Fruit fly (Drosophila melanogaster) whole organism, embryonic: ENCODE results near the gene her.

ENCODE experiments used
- Awh ChIP-seq: fragments of 200-800 bp; sonication (Bioruptor generic); IDR thresholded peaks from 2 replicates; pipeline ENCODE4, ENCODE4 v1.3.6; 2022; ENCODE audit warnings: missing biosample characterization, missing genetic modification characterization
- CG12155 ChIP-seq: fragments of 200-800 bp; sonication (Bioruptor generic); optimal IDR thresholded peaks from 3 replicates; lab custom pipeline; 2016; ENCODE audit warnings: missing biosample characterization, missing genetic modification characterization
- CG12769 ChIP-seq: fragments of 200-800 bp; sonication (Bioruptor generic); optimal IDR thresholded peaks from 2 replicates; lab custom pipeline; 2019; ENCODE audit warnings: missing biosample characterization, mild to moderate bottlenecking, missing genetic modification characterization, moderate library complexity
- CG14441 ChIP-seq: fragments of 200-800 bp; sonication (Bioruptor generic); IDR thresholded peaks from 2 replicates; pipeline ENCODE4 v1.3.6; 2022; ENCODE audit warnings: missing biosample characterization, missing genetic modification characterization
- CG14667 ChIP-seq: fragments of 200-800 bp; sonication (Bioruptor generic); IDR thresholded peaks from 2 replicates; pipeline ENCODE4 v1.3.6; 2022; ENCODE audit warnings: missing biosample characterization, missing genetic modification characterization
- CG15269 ChIP-seq: fragments of 200-800 bp; sonication (Bioruptor generic); optimal IDR thresholded peaks from 2 replicates; lab custom pipeline; 2018; ENCODE audit warnings: missing biosample characterization, mild to moderate bottlenecking, missing genetic modification characterization, moderate library complexity
- CG17328 ChIP-seq: fragments of 200-800 bp; sonication (Bioruptor generic); IDR thresholded peaks from 2 replicates; pipeline ENCODE4 v1.3.6; 2022; ENCODE audit warnings: missing biosample characterization, missing genetic modification characterization
- CG18262 ChIP-seq: fragments of 200-800 bp; optimal IDR thresholded peaks from 3 replicates; lab custom pipeline; 2019; ENCODE audit warnings: missing biosample characterization, mild to moderate bottlenecking, missing genetic modification characterization, moderate library complexity
- CG2116 ChIP-seq: fragments of 200-800 bp; sonication (Bioruptor generic); optimal IDR thresholded peaks from 3 replicates; lab custom pipeline; 2018; ENCODE audit warnings: missing biosample characterization, mild to moderate bottlenecking, missing genetic modification characterization
- CG2712 ChIP-seq: fragments of 200-800 bp; optimal IDR thresholded peaks from 3 replicates; lab custom pipeline; 2019; ENCODE audit warnings: missing biosample characterization, mild to moderate bottlenecking, missing genetic modification characterization, moderate library complexity
- CG31388 ChIP-seq: fragments of 200-800 bp; sonication (Bioruptor generic); optimal IDR thresholded peaks from 2 replicates; lab custom pipeline; 2016; ENCODE audit warnings: missing biosample characterization, missing genetic modification characterization
- CG33213 ChIP-seq: fragments of 200-800 bp; sonication (Bioruptor generic); optimal IDR thresholded peaks from 3 replicates; lab custom pipeline; 2016; ENCODE audit warnings: missing biosample characterization, missing genetic modification characterization
- CG43689 ChIP-seq: fragments of 200-800 bp; sonication (Bioruptor generic); IDR thresholded peaks from 2 replicates; pipeline ENCODE4 v1.3.6; 2022; ENCODE audit warnings: missing biosample characterization, missing genetic modification characterization
- CG4707 ChIP-seq: fragments of 200-800 bp; sonication (Bioruptor generic); optimal IDR thresholded peaks from 2 replicates; lab custom pipeline; 2018; ENCODE audit warnings: missing biosample characterization, mild to moderate bottlenecking, missing genetic modification characterization, moderate library complexity
- CG4820 ChIP-seq: fragments of 200-800 bp; sonication (Bioruptor generic); optimal IDR thresholded peaks from 3 replicates; lab custom pipeline; 2016; ENCODE audit warnings: missing biosample characterization, missing genetic modification characterization
- CG4854 ChIP-seq: fragments of 200-800 bp; sonication (Bioruptor generic); optimal IDR thresholded peaks from 2 replicates; lab custom pipeline; 2016; ENCODE audit warnings: missing biosample characterization, missing genetic modification characterization, inconsistent platforms
- CG6689 ChIP-seq: fragments of 200-800 bp; sonication (Bioruptor generic); IDR thresholded peaks from 2 replicates; pipeline ENCODE4 v1.3.6; 2022; ENCODE audit warnings: missing biosample characterization, missing genetic modification characterization
- CG6813 ChIP-seq: fragments of 200-800 bp; sonication (Bioruptor generic); optimal IDR thresholded peaks from 2 replicates; lab custom pipeline; 2017; ENCODE audit warnings: missing biosample characterization, missing genetic modification characterization, mild to moderate bottlenecking, moderate library complexity, missing genetic modification reagents
- CG7987 ChIP-seq: fragments of 200-800 bp; sonication (Bioruptor generic); optimal IDR thresholded peaks from 2 replicates; lab custom pipeline; 2018; ENCODE audit warnings: missing biosample characterization, mild to moderate bottlenecking, missing genetic modification characterization, moderate library complexity
- CG9727 ChIP-seq: fragments of 200-800 bp; sonication (Bioruptor generic); optimal IDR thresholded peaks from 3 replicates; lab custom pipeline; 2017; ENCODE audit warnings: missing biosample characterization, mild to moderate bottlenecking, missing genetic modification characterization
- CHES-1-like ChIP-seq: fragments of 200-800 bp; sonication (Bioruptor generic); optimal IDR thresholded peaks from 2 replicates; lab custom pipeline; 2016; ENCODE audit warnings: missing biosample characterization, missing genetic modification characterization
- CkIIα-i1 ChIP-seq: fragments of 200-800 bp; sonication (Bioruptor generic); IDR thresholded peaks from 2 replicates; pipeline ENCODE4 v1.3.6; 2022; ENCODE audit warnings: missing biosample characterization, missing genetic modification characterization
- CoRest ChIP-seq: fragments of 200-800 bp; sonication (Bioruptor generic); optimal IDR thresholded peaks from 3 replicates; lab custom pipeline; 2018; ENCODE audit warnings: missing biosample characterization, mild to moderate bottlenecking, missing genetic modification characterization, moderate library complexity
- Dip3 ChIP-seq: fragments of 200-800 bp; sonication (Bioruptor generic); optimal IDR thresholded peaks from 3 replicates; lab custom pipeline; 2016; ENCODE audit warnings: missing biosample characterization, missing genetic modification characterization
- Doc2 ChIP-seq: fragments of 200-800 bp; sonication (Bioruptor generic); IDR thresholded peaks from 2 replicates; pipeline ENCODE4 v1.3.6; 2022; ENCODE audit warnings: missing biosample characterization, missing genetic modification characterization
- Ets97D ChIP-seq: fragments of 200-800 bp; sonication (Bioruptor generic); optimal IDR thresholded peaks from 3 replicates; lab custom pipeline; 2016; ENCODE audit warnings: missing biosample characterization, missing genetic modification characterization
- HLH3B ChIP-seq: fragments of 200-800 bp; sonication (Bioruptor generic); IDR thresholded peaks from 2 replicates; pipeline ENCODE4 v1.3.6; 2022; ENCODE audit warnings: missing biosample characterization, missing genetic modification characterization
- Lpt ChIP-seq: fragments of >200 bp; optimal IDR thresholded peaks from 2 replicates; lab custom pipeline; 2018; ENCODE audit warnings: missing biosample characterization, missing genetic modification characterization
- Nf-YA ChIP-seq: fragments of 200-800 bp; sonication (Bioruptor generic); IDR thresholded peaks from 2 replicates; pipeline ENCODE4 v1.3.6; 2022; ENCODE audit warnings: missing biosample characterization, missing genetic modification characterization
- Oaz ChIP-seq: fragments of 200-800 bp; sonication (Bioruptor generic); IDR thresholded peaks from 2 replicates; pipeline ENCODE4 v1.3.6; 2022; ENCODE audit warnings: missing biosample characterization, missing genetic modification characterization
- Optix ChIP-seq: fragments of 200-800 bp; sonication (Bioruptor generic); IDR thresholded peaks from 3 replicates; pipeline ENCODE4 v1.3.6; 2022; ENCODE audit warnings: missing biosample characterization, missing genetic modification characterization
- Six4 ChIP-seq: fragments of 200-800 bp; sonication (Bioruptor generic); optimal IDR thresholded peaks from 2 replicates; lab custom pipeline; 2016; ENCODE audit warnings: missing biosample characterization, missing genetic modification characterization
- bigmax ChIP-seq: fragments of 200-800 bp; sonication (Bioruptor generic); optimal IDR thresholded peaks from 2 replicates; lab custom pipeline; 2018; ENCODE audit warnings: missing biosample characterization, mild to moderate bottlenecking, missing genetic modification characterization
- br ChIP-seq: fragments of >200 bp; optimal IDR thresholded peaks from 2 replicates; lab custom pipeline; 2017
- bsh ChIP-seq, 2 experiments: fragments of 200-800 bp; sonication (Bioruptor generic); optimal IDR thresholded peaks; 2 replicates each; lab custom pipeline; 2017 to 2018; ENCODE audit warnings: mild to moderate bottlenecking in 2 of 2, missing biosample characterization in 2 of 2, missing genetic modification characterization in 2 of 2, moderate library complexity in 1 of 2
- btn ChIP-seq: fragments of 200-800 bp; sonication (Bioruptor generic); optimal IDR thresholded peaks from 2 replicates; lab custom pipeline; 2016; ENCODE audit warnings: missing biosample characterization, missing genetic modification characterization
- cato ChIP-seq: fragments of 200-800 bp; sonication (Bioruptor generic); optimal IDR thresholded peaks from 2 replicates; lab custom pipeline; 2016; ENCODE audit warnings: missing biosample characterization, missing genetic modification characterization, borderline replicate concordance
- ewg ChIP-seq: fragments of 200-800 bp; sonication (Bioruptor generic); optimal IDR thresholded peaks from 3 replicates; lab custom pipeline; 2017; ENCODE audit warnings: mild to moderate bottlenecking, missing biosample characterization, missing genetic modification reagents, missing genetic modification characterization
- eyg ChIP-seq: fragments of 200-800 bp; sonication (Bioruptor generic); optimal IDR thresholded peaks from 3 replicates; lab custom pipeline; 2016; ENCODE audit warnings: missing biosample characterization, missing genetic modification characterization
- fd102C ChIP-seq: fragments of 200-800 bp; sonication (Bioruptor generic); optimal IDR thresholded peaks from 2 replicates; lab custom pipeline; 2018; ENCODE audit warnings: missing biosample characterization, mild to moderate bottlenecking, missing genetic modification characterization, moderate library complexity
- gro ChIP-seq: fragments of 200-800 bp; sonication (Bioruptor generic); optimal IDR thresholded peaks from 2 replicates; lab custom pipeline; 2016; ENCODE audit warnings: missing biosample characterization, missing genetic modification characterization
- kay ChIP-seq: fragments of 200-800 bp; sonication (Bioruptor generic); optimal IDR thresholded peaks from 2 replicates; lab custom pipeline; 2016; ENCODE audit warnings: missing biosample characterization, missing genetic modification characterization
- ken ChIP-seq: fragments of 200-800 bp; sonication (Bioruptor generic); IDR thresholded peaks from 3 replicates; pipeline ENCODE4 v1.3.6; 2022; ENCODE audit warnings: missing biosample characterization, missing genetic modification characterization
- sc ChIP-seq, 3 experiments: fragments of >200 bp in 2 of 3; fragments of 200-800 bp in 1 of 3; sonication (Bioruptor generic) in 1 of 3; optimal IDR thresholded peaks; 2 replicates in 2 of 3; 3 replicates in 1 of 3; lab custom pipeline; 2017; ENCODE audit warnings: mild to moderate bottlenecking in 1 of 3, missing biosample characterization in 1 of 3, missing genetic modification characterization in 1 of 3, missing genetic modification reagents in 1 of 3
- tgo ChIP-seq: fragments of 200-800 bp; sonication (Bioruptor generic); IDR thresholded peaks from 3 replicates; pipeline ENCODE4 v1.3.6; 2022; ENCODE audit warnings: missing biosample characterization, missing genetic modification characterization
- tin ChIP-seq: fragments of 200-800 bp; sonication (Bioruptor generic); optimal IDR thresholded peaks from 3 replicates; lab custom pipeline; 2016; ENCODE audit warnings: missing biosample characterization, missing genetic modification characterization
- unpg ChIP-seq: fragments of 200-800 bp; sonication (Bioruptor generic); optimal IDR thresholded peaks from 3 replicates; lab custom pipeline; 2018; ENCODE audit warnings: missing biosample characterization, mild to moderate bottlenecking, missing genetic modification characterization, moderate library complexity
- zen ChIP-seq: fragments of 200-800 bp; sonication (Bioruptor generic); optimal IDR thresholded peaks from 3 replicates; lab custom pipeline; 2018; ENCODE audit warnings: missing biosample characterization, mild to moderate bottlenecking, missing genetic modification characterization, moderate library complexity

The her gene

DNA sequence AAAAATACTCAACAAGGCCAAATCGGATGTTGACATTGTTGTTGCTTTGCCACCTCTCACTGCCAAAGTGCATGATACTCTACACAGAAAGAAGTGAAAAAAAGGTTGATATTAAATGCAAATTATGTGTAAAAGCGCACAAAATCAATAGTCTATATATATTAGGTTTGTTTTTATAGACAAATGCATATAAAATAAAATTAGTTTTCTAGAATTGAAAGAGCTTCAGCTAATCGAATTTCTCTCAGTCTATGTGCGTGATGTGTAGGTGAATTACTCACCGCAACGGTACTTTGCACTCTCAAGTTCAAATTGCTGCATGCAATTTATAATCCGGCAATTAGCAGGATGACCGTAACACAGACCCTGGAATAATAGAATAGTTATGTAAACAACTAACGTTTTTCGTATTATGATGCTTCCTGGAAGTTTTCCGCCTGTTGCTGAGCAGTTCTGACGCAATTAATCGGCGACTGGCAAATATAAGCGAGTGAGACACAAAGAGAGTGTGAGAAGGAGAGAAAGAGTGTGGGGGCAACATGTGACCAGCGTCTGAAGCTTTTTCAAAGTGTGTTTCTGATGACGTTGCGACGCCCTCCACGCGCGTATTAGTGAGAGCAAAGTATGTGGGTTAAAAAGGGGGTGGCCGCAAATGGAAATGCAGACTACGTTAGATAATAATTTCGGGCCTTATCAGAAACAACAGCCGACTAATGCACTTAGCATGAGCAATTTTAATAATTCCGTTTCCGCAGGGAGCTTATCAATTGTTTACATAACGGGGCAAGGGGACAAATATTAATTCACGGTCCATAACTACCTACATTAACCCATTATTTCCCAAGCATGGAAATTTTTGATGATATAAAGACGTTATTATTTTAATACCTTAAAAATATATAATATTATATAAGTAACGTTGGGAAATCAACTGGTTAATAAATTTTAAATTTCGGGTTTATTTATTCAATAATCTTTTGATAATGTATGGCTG, 44.0 kb downstream of the her start (continued):
- TF ChIP-seq bsh (GFP tag; optimal IDR thresholded peaks at IDR 0.05; lab: Kevin White, UChicago) (peak; percentile 65 to 90), eyg (GFP tag; lab: Kevin White, UChicago) (peak; percentile 16), CHES-1-like (GFP tag; lab: Kevin White, UChicago) (peak; percentile 32), CoRest (peak; percentile 93), Doc2 (GFP tag; lab: Robert Waterston, UW) (no peak; the same call in 1 of the 2 replicates), CG43689 (GFP tag; lab: Robert Waterston, UW) (peak; percentile 48; the same call in 1 of the 2 replicates), kay (GFP tag; lab: Kevin White, UChicago) (peak; percentile 93), CG12155 (GFP tag; lab: Kevin White, UChicago) (peak; percentile 79), CG17328 (GFP tag; lab: Robert Waterston, UW) (peak; percentile 96), CG4820 (GFP tag; lab: Kevin White, UChicago) (peak; percentile 93), Optix (GFP tag; lab: Robert Waterston, UW) (peak; percentile 75), CG31388 (GFP tag; lab: Kevin White, UChicago) (peak; percentile 88), br (no peak), CkIIα-i1 (GFP tag; lab: Robert Waterston, UW) (peak; percentile 62; the same call in 1 of the 2 replicates), CG15269 (tag; lab: Kevin White, UChicago) (peak; percentile 93), CG6689 (peak; percentile 96), CG18262 (tag; lab: Kevin White, UChicago) (peak; percentile 95), bigmax (GFP tag; lab: Kevin White, UChicago) (no peak), Nf-YA (GFP tag; lab: Robert Waterston, UW) (peak; percentile 89), unpg (GFP tag; lab: Kevin White, UChicago) (peak; percentile 88), CG6813 (GFP tag; lab: Kevin White, UChicago) (peak; percentile 83), sc (optimal IDR thresholded peaks at IDR 0.05; lab: Kevin White, UChicago) (no peak), sc (GFP tag; optimal IDR thresholded peaks at IDR 0.05; lab: Kevin White, UChicago) (peak; percentile 74), CG4854 (GFP tag; lab: Kevin White, UChicago) (peak; percentile 78), HLH3B (GFP tag; lab: Robert Waterston, UW) (peak; percentile 95), CG7987 (GFP tag; lab: Kevin White, UChicago) (peak; percentile 90), Lpt (GFP tag; lab: Kevin White, UChicago) (no peak), CG14441 (GFP tag; lab: Robert Waterston, UW) (peak; percentile 97), CG12769 (tag; lab: Kevin White, UChicago) (peak; percentile 67), CG2712 (tag; lab: Kevin White, UChicago) (peak; percentile 97), ken (peak; percentile 94), CG9727 (GFP tag; lab: Kevin White, UChicago) (peak; percentile 97), gro (peak; percentile 25), CG14667 (peak; percentile 93), cato (GFP tag; lab: Kevin White, UChicago) (peak; percentile 79), ewg (peak; percentile 83), Oaz (peak; percentile 91), CG33213 (peak; percentile 60), CG2116 (GFP tag; lab: Kevin White, UChicago) (peak; percentile 64), Awh (GFP tag; lab: Robert Waterston, UW) (peak; percentile 98), fd102C (GFP tag; lab: Kevin White, UChicago) (peak; percentile 57), tgo (GFP tag; lab: Robert Waterston, UW) (peak; percentile 96), zen (tag; lab: Kevin White, UChicago) (peak; percentile 97), btn (GFP tag; lab: Kevin White, UChicago) (peak; percentile 78), CG4707 (GFP tag; lab: Kevin White, UChicago) (peak; percentile 84), Ets97D (peak; percentile 60), Dip3 (GFP tag; lab: Kevin White, UChicago) (peak; percentile 88), tin (GFP tag; lab: Kevin White, UChicago) (peak; percentile 92), Six4 (peak; percentile 91)
